Worm (Caenorhabditis elegans): Measurements from ENCODE around the gene C43G2.3.

Gene C43G2.3

DNA sequence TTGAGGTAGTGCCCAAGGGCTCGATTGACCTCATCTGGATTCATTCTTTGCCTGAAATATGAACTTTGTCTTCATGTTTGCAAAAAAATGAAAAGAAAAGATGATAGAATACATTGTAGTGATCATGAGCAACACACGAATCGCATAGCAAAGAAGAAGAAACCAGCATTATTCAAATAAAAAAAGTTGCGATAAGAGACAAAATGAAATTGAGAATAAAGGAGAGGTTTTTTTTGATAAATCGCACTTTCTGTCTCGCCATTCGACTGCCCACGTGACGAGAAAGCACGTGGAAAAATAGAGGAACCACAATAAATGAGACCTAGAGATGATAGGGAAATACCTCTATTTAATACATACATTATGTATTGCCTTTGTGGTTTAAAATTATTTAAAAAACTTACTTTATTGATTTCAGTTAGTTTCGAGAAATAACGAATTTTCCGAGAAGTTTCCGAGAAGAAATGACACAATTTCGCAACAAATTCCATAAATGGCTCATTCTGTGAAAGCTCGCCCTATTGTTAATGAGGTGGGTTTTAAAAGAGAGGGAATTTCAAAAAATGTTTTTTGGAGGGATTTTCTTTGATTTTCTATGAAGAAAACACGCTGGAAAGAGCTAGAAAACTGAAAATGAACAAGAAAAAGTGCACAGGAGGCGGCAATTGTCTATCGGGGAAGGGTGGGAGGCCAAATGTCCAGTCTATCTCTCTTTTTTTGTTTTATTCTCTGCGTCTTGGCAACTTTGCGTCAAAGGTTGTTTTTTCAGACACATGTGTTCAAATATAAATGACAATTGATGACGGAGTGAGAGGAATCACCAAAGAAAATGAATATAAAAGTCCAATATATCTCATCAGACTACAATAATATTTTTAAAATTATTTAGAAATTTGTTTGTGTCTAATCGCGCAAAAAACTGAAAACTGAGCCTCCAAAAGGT is 22.4 kb upstream of the C43G2.3 start, which contains the start of gene paqr-1 (continued):
- no peak for TF ChIP-seq zip-2 (tag; optimal IDR thresholded peaks at IDR 0.05)
- TF ChIP-seq mep-1 (tag; optimal IDR thresholded peaks at IDR 0.05): peak; percentile 34
- TF ChIP-seq dve-1 (tag; optimal IDR thresholded peaks at IDR 0.05; ENCODE audit: insufficient read depth): peak; percentile 56
- TF ChIP-seq ZK337.2 (GFP tag; IDR thresholded peaks at IDR 0.05): no peak
- no peak for TF ChIP-seq unc-130 (GFP tag; optimal IDR thresholded peaks at IDR 0.05)

DNA sequence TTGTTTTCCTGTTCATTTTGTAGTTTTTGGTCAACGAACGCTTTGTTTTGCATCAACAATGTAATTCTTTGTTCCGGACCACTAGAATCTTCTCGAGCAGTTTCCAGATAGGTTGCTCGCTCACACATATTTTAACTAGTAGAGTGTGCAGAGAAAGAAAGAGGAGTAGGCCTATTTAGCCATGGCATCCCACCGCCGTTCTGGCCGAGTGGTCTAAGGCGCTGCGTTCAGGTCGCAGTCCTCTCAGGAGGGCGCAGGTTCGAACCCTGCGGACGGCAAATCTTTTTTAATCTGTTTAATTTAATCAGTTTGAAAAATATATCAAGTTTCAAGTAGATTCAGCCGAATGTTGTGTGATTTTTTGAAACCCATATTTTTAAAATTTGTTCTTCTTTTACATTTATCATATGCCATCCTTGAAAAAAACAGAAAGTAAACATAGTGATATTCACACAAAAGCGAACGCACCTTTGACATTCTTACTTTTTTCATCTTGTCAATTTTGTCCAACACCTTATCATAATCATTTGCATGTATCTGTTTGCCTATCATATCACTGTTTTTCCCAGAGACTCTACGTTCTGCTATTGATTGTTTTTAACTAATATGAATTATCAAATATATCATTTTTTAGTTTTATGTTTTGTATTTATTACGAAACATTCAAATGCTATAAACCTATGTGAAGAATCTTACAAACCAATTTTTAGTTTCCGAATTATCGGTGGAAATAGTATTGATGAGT is 21.2 kb upstream of the C43G2.3 start, which contains the start of gene try-3:
Gene try-3, plus strand, starts transcription at position 532 of the 745 bp plus-strand sequence.
- TF ChIP-seq nhr-237 (tag; optimal IDR thresholded peaks at IDR 0.05): no peak
- peak; percentile 98 for TF ChIP-seq snpc-1.2 (GFP tag; IDR thresholded peaks at IDR 0.05)
- no peak for TF ChIP-seq ceh-32 (tag; optimal IDR thresholded peaks at IDR 0.05; ENCODE audit: poor library complexity)
- TF ChIP-seq nhr-11 (tag; optimal IDR thresholded peaks at IDR 0.05): no peak
- TF ChIP-seq dpl-1 (GFP tag; optimal IDR thresholded peaks at IDR 0.05): peak; percentile 49
- peak; percentile 26 for TF ChIP-seq Y5F2A.4 (GFP tag; optimal IDR thresholded peaks at IDR 0.05)
- TF ChIP-seq nhr-48 (tag; optimal IDR thresholded peaks at IDR 0.05): peak; percentile 34
- TF ChIP-seq aly-2 (tag; optimal IDR thresholded peaks at IDR 0.05): no peak
- peak; percentile 64; the same call in 1 of the 2 replicates for TF ChIP-seq dmd-9 (GFP tag; IDR thresholded peaks at IDR 0.05)
- TF ChIP-seq R02D3.7 (tag; optimal IDR thresholded peaks at IDR 0.05): no peak
- TF ChIP-seq daf-16 (GFP tag; optimal IDR thresholded peaks at IDR 0.05): peak; percentile 0 to 45
- peak; percentile 79 for TF ChIP-seq daf-16 (tag; optimal IDR thresholded peaks at IDR 0.05)
- no peak for TF ChIP-seq zfp-3 (GFP tag; conservative IDR thresholded peaks at IDR 0.05)
- no peak for TF ChIP-seq egl-43 (GFP tag; IDR thresholded peaks at IDR 0.05)
- no peak for TF ChIP-seq ama-1 (optimal IDR thresholded peaks at IDR 0.05)
- TF ChIP-seq madf-9 (GFP tag; conservative IDR thresholded peaks at IDR 0.05): peak; percentile 80
- no peak for TF ChIP-seq daf-19 (GFP tag; conservative IDR thresholded peaks at IDR 0.05)
- peak; percentile 91; the same call in 1 of the 2 replicates for TF ChIP-seq ceh-44 (GFP tag; IDR thresholded peaks at IDR 0.05)
- no peak for TF ChIP-seq attf-4 (tag; optimal IDR thresholded peaks at IDR 0.05)
- peak; percentile 71 for TF ChIP-seq duxl-1 (tag; optimal IDR thresholded peaks at IDR 0.05; ENCODE audit: poor library complexity)
- TF ChIP-seq nhr-42 (GFP tag; IDR thresholded peaks at IDR 0.05): peak; percentile 71; the same call in 1 of the 2 replicates
- no peak for TF ChIP-seq lin-15B (tag; optimal IDR thresholded peaks at IDR 0.05)
- 0 out of 2 replicates have a peak, but pooled peaks have one; percentile 14 for TF ChIP-seq ZK337.2 (GFP tag; IDR thresholded peaks at IDR 0.05)
- no peak for TF ChIP-seq fos-1 (tag; optimal IDR thresholded peaks at IDR 0.05)
- peak; percentile 68 for TF ChIP-seq hlh-30 (tag; optimal IDR thresholded peaks at IDR 0.05; ENCODE audit: insufficient read depth)
- peak; percentile 17 for TF ChIP-seq F10B5.3 (tag; optimal IDR thresholded peaks at IDR 0.05)
- TF ChIP-seq lin-29 (GFP tag; IDR thresholded peaks at IDR 0.05): no peak
- TF ChIP-seq zfp-2 (tag; optimal IDR thresholded peaks at IDR 0.05): peak; percentile 10
- peak; percentile 68 for TF ChIP-seq fkh-10 (GFP tag; optimal IDR thresholded peaks at IDR 0.05)
- peak; percentile 73; the same call in 1 of the 2 replicates for TF ChIP-seq dmd-8 (GFP tag; IDR thresholded peaks at IDR 0.05)
- TF ChIP-seq tra-1 (GFP tag; IDR thresholded peaks at IDR 0.05): peak; percentile 82
- no peak for TF ChIP-seq cey-2 (tag; optimal IDR thresholded peaks at IDR 0.05; ENCODE audit: borderline replicate concordance, insufficient read depth)
- TF ChIP-seq aha-1 (tag): peak; percentile 58
- peak in 1 of 2 experiments; percentile 57 for TF ChIP-seq hif-1 (tag; optimal IDR thresholded peaks at IDR 0.05)
- peak; percentile 73 for TF ChIP-seq gei-8 (GFP tag; optimal IDR thresholded peaks at IDR 0.05)
- peak; percentile 81 for TF ChIP-seq D1046.2 (GFP tag; IDR thresholded peaks at IDR 0.05)
- TF ChIP-seq F26F4.8 (GFP tag; conservative IDR thresholded peaks at IDR 0.05): peak; percentile 76
- peak in 1 of 2 experiments; percentile 82; a peak in 1 of 4 replicates for TF ChIP-seq madf-5 (GFP tag; IDR thresholded peaks at IDR 0.05)
- peak; percentile 0 for TF ChIP-seq spr-3 (GFP tag; optimal IDR thresholded peaks at IDR 0.05)
- TF ChIP-seq ztf-11 (tag; optimal IDR thresholded peaks at IDR 0.05): no peak
- no peak for TF ChIP-seq ces-1 (GFP tag; optimal IDR thresholded peaks at IDR 0.05)
